Worm (Caenorhabditis elegans): ENCODE measurements around the gene pdha-1.
A peak's percentile ranks its signal among the peaks of the same experiment; 100 is the strongest.

The pdha-1 gene

DNA sequence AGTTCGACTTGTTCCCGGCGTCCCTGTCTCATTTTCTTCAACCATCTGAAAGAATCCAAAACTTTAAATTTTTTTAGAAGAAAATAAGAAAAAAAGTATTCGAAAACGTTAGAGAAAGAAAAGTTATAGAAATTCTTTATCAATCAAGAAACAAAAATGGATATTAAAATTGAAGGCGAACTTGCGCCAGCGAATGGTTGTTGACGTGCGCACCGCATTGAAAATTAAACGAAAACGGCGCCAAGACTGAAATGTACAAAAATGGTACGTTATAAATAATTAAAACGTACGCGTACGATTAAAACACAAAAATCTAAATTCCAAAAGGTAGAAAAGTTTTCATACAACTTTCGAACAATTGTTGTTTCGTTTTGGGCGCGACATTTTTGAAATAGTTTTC is 20.7 kb downstream of the pdha-1 start, which contains the start of gene K02C4.3 (continued):
- TF ChIP-seq vab-7 (GFP tag; IDR thresholded peaks at IDR 0.05) (no peak), ZK337.2 (GFP tag; IDR thresholded peaks at IDR 0.05) (no peak), lsy-2 (tag; optimal IDR thresholded peaks at IDR 0.05) (peak in 1 of 2 experiments; percentile 86), lir-3 (tag; optimal IDR thresholded peaks at IDR 0.05) (no peak), mdt-29 (GFP tag; IDR thresholded peaks at IDR 0.05) (no peak), mep-1 (tag; optimal IDR thresholded peaks at IDR 0.05) (peak; percentile 70), dpl-1 (GFP tag; optimal IDR thresholded peaks at IDR 0.05) (peak; percentile 93), nhr-41 (GFP tag; IDR thresholded peaks at IDR 0.05) (no peak), T26A8.4 (GFP tag; IDR thresholded peaks at IDR 0.05) (no peak), daf-12 (tag; optimal IDR thresholded peaks at IDR 0.05) (no peak), zip-2 (tag; optimal IDR thresholded peaks at IDR 0.05) (no peak), ceh-20 (GFP tag; IDR thresholded peaks at IDR 0.05) (no peak), arid-1 (GFP tag; conservative IDR thresholded peaks at IDR 0.05) (no peak), unc-39 (tag; optimal IDR thresholded peaks at IDR 0.05) (no peak), R02D3.7 (tag; optimal IDR thresholded peaks at IDR 0.05) (no peak), mxl-2 (GFP tag; conservative IDR thresholded peaks at IDR 0.05) (no peak), ceh-28 (tag; optimal IDR thresholded peaks at IDR 0.05) (no peak), unc-62 (GFP tag; optimal IDR thresholded peaks at IDR 0.05 in 1 of 2) (no peak), unc-62 (tag; optimal IDR thresholded peaks at IDR 0.05) (no peak), hlh-11 (tag; optimal IDR thresholded peaks at IDR 0.05) (peak; percentile 46), rbr-2 (tag; optimal IDR thresholded peaks at IDR 0.05) (peak; percentile 40), Y48G9A.11 (GFP tag; IDR thresholded peaks at IDR 0.05) (no peak), saeg-2 (GFP tag; IDR thresholded peaks at IDR 0.05) (no peak), Y5F2A.4 (GFP tag; optimal IDR thresholded peaks at IDR 0.05) (no peak), ztf-7 (tag; optimal IDR thresholded peaks at IDR 0.05) (peak; percentile 10), fkh-10 (GFP tag; optimal IDR thresholded peaks at IDR 0.05) (peak; percentile 2), set-16 (GFP tag; IDR thresholded peaks at IDR 0.05) (no peak), fos-1 (tag; optimal IDR thresholded peaks at IDR 0.05) (no peak), lin-38 (GFP tag; IDR thresholded peaks at IDR 0.05) (peak; percentile 75), madf-9 (GFP tag; conservative IDR thresholded peaks at IDR 0.05) (no peak), F37D6.2 (tag; optimal IDR thresholded peaks at IDR 0.05) (no peak), duxl-1 (tag; optimal IDR thresholded peaks at IDR 0.05; ENCODE audit: poor library complexity) (peak; percentile 54), daf-19 (GFP tag; conservative IDR thresholded peaks at IDR 0.05) (no peak), ceh-32 (tag; optimal IDR thresholded peaks at IDR 0.05; ENCODE audit: poor library complexity) (no peak), snpc-1.2 (GFP tag; IDR thresholded peaks at IDR 0.05) (no peak), lin-15B (tag; optimal IDR thresholded peaks at IDR 0.05) (no peak), nhr-10 (tag; optimal IDR thresholded peaks at IDR 0.05) (no peak), nhr-77 (tag; optimal IDR thresholded peaks at IDR 0.05) (peak; percentile 45), skn-1 (tag; optimal IDR thresholded peaks at IDR 0.05) (no peak), aha-1 (tag) (no peak), nhr-102 (tag; optimal IDR thresholded peaks at IDR 0.05) (no peak), lin-1 (GFP tag; IDR thresholded peaks at IDR 0.05) (no peak), hif-1 (tag; optimal IDR thresholded peaks at IDR 0.05) (no peak), nhr-76 (tag; optimal IDR thresholded peaks at IDR 0.05) (no peak), hlh-30 (tag; optimal IDR thresholded peaks at IDR 0.05; ENCODE audit: insufficient read depth) (peak; percentile 42), nhr-6 (tag; optimal IDR thresholded peaks at IDR 0.05) (peak; percentile 51), ztf-11 (tag; optimal IDR thresholded peaks at IDR 0.05) (no peak), dmd-8 (GFP tag; IDR thresholded peaks at IDR 0.05) (no peak), egl-27 (tag; optimal IDR thresholded peaks at IDR 0.05) (no peak), mxl-3 (GFP tag; optimal IDR thresholded peaks at IDR 0.05) (no peak), unc-130 (GFP tag; optimal IDR thresholded peaks at IDR 0.05) (no peak), F26F4.8 (GFP tag; conservative IDR thresholded peaks at IDR 0.05) (no peak), sdz-12 (GFP tag; optimal IDR thresholded peaks at IDR 0.05) (no peak)
